Fruit fly (Drosophila melanogaster) whole organism, embryonic: ENCODE data around the gene CG14650.
A peak's percentile ranks its signal among the peaks of the same experiment; 100 is the strongest.

Experiments
- Aef1 ChIP-seq: fragments of 200-800 bp; sonication (Bioruptor generic); IDR thresholded peaks from 3 replicates; pipeline ENCODE4 v1.3.6; 2022; ENCODE audit warnings: missing biosample characterization, missing genetic modification characterization
- Bgb ChIP-seq: fragments of 200-800 bp; sonication (Bioruptor generic); IDR thresholded peaks from 2 replicates; pipeline ENCODE4 v1.3.6; 2022; ENCODE audit warnings: missing biosample characterization, missing genetic modification characterization; ENCODE audit not compliant: partially characterized antibody
- Blimp-1 ChIP-seq: fragments of 200-800 bp; sonication (Bioruptor generic); optimal IDR thresholded peaks from 3 replicates; lab custom pipeline; 2018; ENCODE audit warnings: missing biosample characterization, missing genetic modification characterization, mild to moderate bottlenecking, moderate library complexity, missing genetic modification reagents
- Bteb2 ChIP-seq: fragments of 200-800 bp; sonication (Bioruptor generic); optimal IDR thresholded peaks from 2 replicates; lab custom pipeline; 2016; ENCODE audit warnings: missing biosample characterization, missing genetic modification characterization
- CG11247 ChIP-seq: fragments of 200-800 bp; sonication (Bioruptor generic); IDR thresholded peaks from 2 replicates; pipeline ENCODE4 v1.3.6; 2022; ENCODE audit warnings: missing biosample characterization, missing genetic modification characterization
- CG11695 ChIP-seq: fragments of 200-800 bp; sonication (Bioruptor generic); IDR thresholded peaks from 3 replicates; pipeline ENCODE4 v1.3.6; 2022; ENCODE audit warnings: missing biosample characterization, missing genetic modification characterization
- CG12391 ChIP-seq: fragments of 200-800 bp; sonication (Bioruptor generic); optimal IDR thresholded peaks from 3 replicates; lab custom pipeline; 2018; ENCODE audit warnings: missing biosample characterization, mild to moderate bottlenecking, missing genetic modification characterization, moderate library complexity
- CG13123 ChIP-seq: fragments of 200-800 bp; sonication (Bioruptor generic); optimal IDR thresholded peaks from 2 replicates; lab custom pipeline; 2016; ENCODE audit warnings: missing biosample characterization, missing genetic modification characterization
- CG13424 ChIP-seq: fragments of 200-800 bp; sonication (Bioruptor generic); optimal IDR thresholded peaks from 2 replicates; lab custom pipeline; 2019; ENCODE audit warnings: missing biosample characterization, mild to moderate bottlenecking, missing genetic modification characterization, moderate library complexity
- CG13624 ChIP-seq: fragments of 200-800 bp; sonication (Bioruptor generic); optimal IDR thresholded peaks from 2 replicates; lab custom pipeline; 2016; ENCODE audit warnings: missing biosample characterization, missing genetic modification characterization
- CG15011 ChIP-seq: fragments of 200-800 bp; sonication (Bioruptor generic); optimal IDR thresholded peaks from 3 replicates; lab custom pipeline; 2018; ENCODE audit warnings: missing biosample characterization, mild to moderate bottlenecking, missing genetic modification characterization
- CG16779 ChIP-seq: fragments of 200-800 bp; sonication (Bioruptor generic); IDR thresholded peaks from 2 replicates; pipeline ENCODE4 v1.3.6; 2022; ENCODE audit warnings: missing biosample characterization, missing genetic modification characterization
- CG18011 ChIP-seq: fragments of 200-800 bp; sonication (Bioruptor generic); optimal IDR thresholded peaks from 2 replicates; lab custom pipeline; 2017; ENCODE audit warnings: missing biosample characterization, missing genetic modification characterization, mild to moderate bottlenecking, moderate library complexity, missing genotype
- CG33557 ChIP-seq: fragments of 200-800 bp; sonication (Bioruptor generic); optimal IDR thresholded peaks from 2 replicates; lab custom pipeline; 2019; ENCODE audit warnings: missing biosample characterization, mild to moderate bottlenecking, missing genetic modification characterization, moderate library complexity
- CG34376 ChIP-seq: fragments of 200-800 bp; sonication (Bioruptor generic); optimal IDR thresholded peaks from 2 replicates; lab custom pipeline; 2018; ENCODE audit warnings: missing biosample characterization, mild to moderate bottlenecking, missing genetic modification characterization
- CG3995 ChIP-seq: fragments of 200-800 bp; sonication (Bioruptor generic); optimal IDR thresholded peaks from 3 replicates; lab custom pipeline; 2016; ENCODE audit warnings: missing biosample characterization, missing genetic modification characterization
- CG6689 ChIP-seq: fragments of 200-800 bp; sonication (Bioruptor generic); IDR thresholded peaks from 2 replicates; pipeline ENCODE4 v1.3.6; 2022; ENCODE audit warnings: missing biosample characterization, missing genetic modification characterization
- CG6813 ChIP-seq: fragments of 200-800 bp; sonication (Bioruptor generic); optimal IDR thresholded peaks from 2 replicates; lab custom pipeline; 2017; ENCODE audit warnings: missing biosample characterization, missing genetic modification characterization, mild to moderate bottlenecking, moderate library complexity, missing genetic modification reagents
- CG7987 ChIP-seq: fragments of 200-800 bp; sonication (Bioruptor generic); optimal IDR thresholded peaks from 2 replicates; lab custom pipeline; 2018; ENCODE audit warnings: missing biosample characterization, mild to moderate bottlenecking, missing genetic modification characterization, moderate library complexity
- CG8290 ChIP-seq, 3 experiments: fragments of 200-800 bp; sonication (Bioruptor generic); optimal IDR thresholded peaks; 2 replicates each; lab custom pipeline; 2016 to 2019; ENCODE audit warnings: missing biosample characterization in 3 of 3, missing genetic modification characterization in 3 of 3, mild to moderate bottlenecking in 2 of 3, moderate library complexity in 1 of 3
- CG8388 ChIP-seq: fragments of 200-800 bp; sonication (Bioruptor generic); optimal IDR thresholded peaks from 2 replicates; lab custom pipeline; 2019; ENCODE audit warnings: missing biosample characterization, mild to moderate bottlenecking, missing genetic modification characterization, moderate library complexity
- CG9797 ChIP-seq: fragments of 200-800 bp; sonication (Bioruptor generic); optimal IDR thresholded peaks from 3 replicates; lab custom pipeline; 2018; ENCODE audit warnings: missing biosample characterization, mild to moderate bottlenecking, missing genetic modification characterization
- CG9876 ChIP-seq: fragments of 200-800 bp; sonication (Bioruptor generic); optimal IDR thresholded peaks from 2 replicates; lab custom pipeline; 2016; ENCODE audit warnings: missing biosample characterization, missing genetic modification characterization
- D ChIP-seq, 2 experiments: fragments of 200-800 bp in 1 of 2; fragments of >200 bp in 1 of 2; sonication (Bioruptor generic) in 1 of 2; optimal IDR thresholded peaks; 2 replicates in 1 of 2; 3 replicates in 1 of 2; lab custom pipeline; 2017; ENCODE audit warnings: mild to moderate bottlenecking in 1 of 2, missing biosample characterization in 1 of 2, missing genetic modification characterization in 1 of 2, missing genetic modification reagents in 1 of 2
- D19A ChIP-seq: fragments of 200-800 bp; optimal IDR thresholded peaks from 3 replicates; lab custom pipeline; 2019; ENCODE audit warnings: missing biosample characterization, mild to moderate bottlenecking, missing genetic modification characterization, moderate library complexity
- Deaf1 ChIP-seq: fragments of 200-800 bp; optimal IDR thresholded peaks from 3 replicates; lab custom pipeline; 2019; ENCODE audit warnings: missing biosample characterization, mild to moderate bottlenecking, missing genetic modification characterization, moderate library complexity
- Dp ChIP-seq: fragments of 200-800 bp; sonication (Bioruptor generic); optimal IDR thresholded peaks from 2 replicates; lab custom pipeline; 2018; ENCODE audit warnings: missing biosample characterization, mild to moderate bottlenecking, missing genetic modification characterization, moderate library complexity
- HLH4C ChIP-seq: fragments of 200-800 bp; sonication (Bioruptor generic); IDR thresholded peaks from 3 replicates; pipeline ENCODE4 v1.3.6; 2022; ENCODE audit warnings: missing biosample characterization, missing genetic modification characterization; ENCODE audit not compliant: partially characterized antibody
- Meics ChIP-seq: fragments of 200-800 bp; sonication (Bioruptor generic); optimal IDR thresholded peaks from 2 replicates; lab custom pipeline; 2017; ENCODE audit warnings: missing biosample characterization, mild to moderate bottlenecking, missing genetic modification characterization
- Mrtf ChIP-seq: fragments of 200-800 bp; sonication (Bioruptor generic); IDR thresholded peaks from 3 replicates; pipeline ENCODE4 v1.3.6; 2022; ENCODE audit warnings: missing biosample characterization, missing genetic modification characterization
- Usf ChIP-seq: fragments of 200-800 bp; sonication (Bioruptor generic); optimal IDR thresholded peaks from 2 replicates; lab custom pipeline; 2017; ENCODE audit warnings: missing genotype, missing biosample characterization, missing genetic modification characterization
- ems ChIP-seq: fragments of 200-800 bp; sonication (Bioruptor generic); optimal IDR thresholded peaks from 3 replicates; lab custom pipeline; 2016; ENCODE audit warnings: missing biosample characterization, missing genetic modification characterization
- fd64A ChIP-seq: fragments of 200-800 bp; sonication (Bioruptor generic); optimal IDR thresholded peaks from 3 replicates; lab custom pipeline; 2018; ENCODE audit warnings: missing biosample characterization, mild to moderate bottlenecking, missing genetic modification characterization
- fu2 ChIP-seq: fragments of 200-800 bp; sonication (Bioruptor generic); optimal IDR thresholded peaks from 2 replicates; lab custom pipeline; 2016; ENCODE audit warnings: missing biosample characterization, missing genetic modification characterization
- gfzf ChIP-seq: fragments of 200-800 bp; sonication (Bioruptor generic); optimal IDR thresholded peaks from 2 replicates; lab custom pipeline; 2016; ENCODE audit warnings: missing biosample characterization, mild to moderate bottlenecking, missing genetic modification characterization, moderate library complexity
- ham ChIP-seq: fragments of 200-800 bp; sonication (Bioruptor generic); IDR thresholded peaks from 2 replicates; pipeline ENCODE4 v1.3.6; 2022; ENCODE audit warnings: missing biosample characterization, missing genetic modification characterization
- hbn ChIP-seq: fragments of 200-800 bp; sonication (Bioruptor generic); IDR thresholded peaks from 2 replicates; pipeline ENCODE4 v1.3.6; 2022; ENCODE audit warnings: missing biosample characterization, missing genetic modification characterization; ENCODE audit not compliant: partially characterized antibody
- her ChIP-seq: fragments of 200-800 bp; sonication (Bioruptor generic); optimal IDR thresholded peaks from 2 replicates; lab custom pipeline; 2016; ENCODE audit warnings: missing biosample characterization, missing genetic modification characterization
- luna ChIP-seq: fragments of 200-800 bp; sonication (Bioruptor generic); optimal IDR thresholded peaks from 2 replicates; lab custom pipeline; 2016; ENCODE audit warnings: missing biosample characterization, missing genetic modification characterization
- nmo ChIP-seq: fragments of 200-800 bp; sonication (Bioruptor generic); optimal IDR thresholded peaks from 2 replicates; lab custom pipeline; 2018; ENCODE audit warnings: missing biosample characterization, mild to moderate bottlenecking, missing genetic modification characterization, moderate library complexity
- ranshi ChIP-seq: fragments of 200-800 bp; sonication (Bioruptor generic); IDR thresholded peaks from 2 replicates; pipeline ENCODE4 v1.3.6; 2022; ENCODE audit warnings: missing biosample characterization, missing genetic modification characterization
- ro ChIP-seq: fragments of 200-800 bp; sonication (Bioruptor generic); IDR thresholded peaks from 2 replicates; pipeline ENCODE4 v1.3.6; 2022; ENCODE audit warnings: missing biosample characterization, missing genetic modification characterization
- sc ChIP-seq, 3 experiments: fragments of >200 bp in 2 of 3; fragments of 200-800 bp in 1 of 3; sonication (Bioruptor generic) in 1 of 3; optimal IDR thresholded peaks; 2 replicates in 2 of 3; 3 replicates in 1 of 3; lab custom pipeline; 2017; ENCODE audit warnings: mild to moderate bottlenecking in 1 of 3, missing biosample characterization in 1 of 3, missing genetic modification characterization in 1 of 3, missing genetic modification reagents in 1 of 3
- sqz ChIP-seq: fragments of 200-800 bp; sonication (Bioruptor generic); optimal IDR thresholded peaks from 3 replicates; lab custom pipeline; 2018; ENCODE audit warnings: missing biosample characterization, mild to moderate bottlenecking, missing genetic modification characterization
- sug ChIP-seq: fragments of 200-800 bp; optimal IDR thresholded peaks from 2 replicates; lab custom pipeline; 2019; ENCODE audit warnings: missing biosample characterization, mild to moderate bottlenecking, missing genetic modification characterization, moderate library complexity
- tio ChIP-seq: fragments of 200-800 bp; sonication (Bioruptor generic); optimal IDR thresholded peaks from 2 replicates; lab custom pipeline; 2017; ENCODE audit warnings: missing biosample characterization, missing genetic modification characterization, inconsistent platforms
- tna ChIP-seq: fragments of 200-800 bp; sonication (Bioruptor generic); IDR thresholded peaks from 2 replicates; pipeline ENCODE4 v1.3.6; 2022; ENCODE audit warnings: missing biosample characterization, missing genetic modification characterization; ENCODE audit not compliant: partially characterized antibody
- tup ChIP-seq: fragments of 200-800 bp; sonication (Bioruptor generic); optimal IDR thresholded peaks from 2 replicates; lab custom pipeline; 2016; ENCODE audit warnings: missing biosample characterization, mild to moderate bottlenecking, missing genetic modification characterization, moderate library complexity

The CG14650 gene

dm6 chr3R:4399810-4400496 is 37.2 kb upstream of the CG14650 start (continued):
- TF ChIP-seq ro (GFP tag; lab: Robert Waterston, UW) (no peak), nmo (GFP tag; lab: Kevin White, UChicago) (peak; percentile 69), tup (GFP tag; lab: Kevin White, UChicago) (no peak), Usf (GFP tag; lab: Kevin White, UChicago) (no peak), CG8388 (GFP tag; lab: Kevin White, UChicago) (no peak), Bgb (no peak), CG6689 (GFP tag; lab: Robert Waterston, UW) (no peak), ems (GFP tag; lab: Kevin White, UChicago) (no peak), Meics (GFP tag; lab: Kevin White, UChicago) (no peak), CG8290 (GFP tag; optimal IDR thresholded peaks at IDR 0.05; lab: Kevin White, UChicago) (no peak), CG8290 (tag; optimal IDR thresholded peaks at IDR 0.05; lab: Kevin White, UChicago) (no peak), D19A (no peak), CG13424 (tag; lab: Kevin White, UChicago) (peak; percentile 9), fu2 (GFP tag; lab: Kevin White, UChicago) (no peak), CG11247 (GFP tag; lab: Robert Waterston, UW) (no peak), CG13624 (no peak), gfzf (GFP tag; lab: Kevin White, UChicago) (no peak), fd64A (no peak), sug (tag; lab: Kevin White, UChicago) (peak; percentile 36), CG18011 (GFP tag; lab: Kevin White, UChicago) (no peak), luna (GFP tag; lab: Kevin White, UChicago) (no peak), Bteb2 (GFP tag; lab: Kevin White, UChicago) (no peak), sc (optimal IDR thresholded peaks at IDR 0.05; lab: Kevin White, UChicago) (no peak), sc (GFP tag; optimal IDR thresholded peaks at IDR 0.05; lab: Kevin White, UChicago) (no peak), tna (no peak), CG33557 (GFP tag; lab: Kevin White, UChicago) (no peak), CG12391 (tag; lab: Kevin White, UChicago) (peak; percentile 48), ranshi (GFP tag; lab: Robert Waterston, UW) (0 out of 2 replicates have a peak, but pooled peaks have one; percentile 22), sqz (GFP tag; lab: Kevin White, UChicago) (no peak), Aef1 (GFP tag; lab: Robert Waterston, UW) (no peak), Blimp-1 (GFP tag; lab: Kevin White, UChicago) (no peak), CG34376 (no peak), HLH4C (GFP tag; lab: Robert Waterston, UW) (peak; percentile 49; the same call in 2 of the 3 replicates), CG16779 (GFP tag; lab: Robert Waterston, UW) (no peak), CG9876 (GFP tag; lab: Kevin White, UChicago) (no peak), tio (GFP tag; lab: Kevin White, UChicago) (no peak), her (GFP tag; lab: Kevin White, UChicago) (no peak), Mrtf (GFP tag; lab: Robert Waterston, UW) (no peak), ham (GFP tag; lab: Robert Waterston, UW) (no peak), CG13123 (no peak), CG11695 (GFP tag; lab: Robert Waterston, UW) (no peak), CG6813 (no peak), CG9797 (GFP tag; lab: Kevin White, UChicago) (no peak), CG15011 (no peak), hbn (GFP tag; lab: Robert Waterston, UW) (0 out of 2 replicates have a peak, but pooled peaks have one; percentile 46), D (optimal IDR thresholded peaks at IDR 0.05; lab: Kevin White, UChicago) (no peak), D (GFP tag; optimal IDR thresholded peaks at IDR 0.05; lab: Kevin White, UChicago) (no peak), CG7987 (GFP tag; lab: Kevin White, UChicago) (no peak), Dp (GFP tag; lab: Kevin White, UChicago) (no peak), CG3995 (GFP tag; lab: Kevin White, UChicago) (peak; percentile 15), Deaf1 (tag; lab: Kevin White, UChicago) (no peak)
